Worm (Caenorhabditis elegans) whole organism, L4/young adult: ENCODE measurements around the gene C17B7.4.

Experiments used
- W03F9.2 ChIP-seq: fragments of 150-350 bp; optimal IDR thresholded peaks from 2 replicates; lab custom pipeline; 2014; ENCODE audit warnings: missing biosample characterization, missing genetic modification characterization
- dao-5 ChIP-seq: sonication (generic microtip); optimal IDR thresholded peaks from 2 replicates; lab custom pipeline; 2016; ENCODE audit warnings: missing genotype, missing genetic modification characterization, moderate library complexity, missing compliant biosample characterization
- him-1 ChIP-seq: sonication (generic microtip); optimal IDR thresholded peaks from 2 replicates; lab custom pipeline; 2016; ENCODE audit warnings: missing genotype, missing genetic modification reagents, missing genetic modification characterization, missing compliant biosample characterization

The C17B7.4 gene

DNA sequence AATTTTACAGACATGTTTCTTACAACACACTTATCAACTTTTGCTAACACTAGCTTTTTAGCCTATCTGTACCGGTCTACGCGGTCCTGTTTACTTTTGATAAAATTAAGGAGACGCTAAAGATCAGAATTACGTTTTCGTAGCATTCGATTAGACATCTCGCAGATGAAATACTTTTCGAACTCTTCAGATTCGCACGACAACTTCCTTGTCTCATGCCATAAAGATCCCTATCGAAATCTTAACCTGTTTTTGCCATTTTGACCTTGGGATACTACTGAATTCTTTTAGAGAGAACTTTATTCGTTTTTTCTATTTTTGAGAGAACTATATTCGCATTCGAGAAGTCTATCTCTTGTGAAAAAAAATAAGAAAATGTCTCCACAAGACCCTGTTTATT, 5.8 kb upstream of the C17B7.4 start, which contains the start of gene C17B7.5:
Gene C17B7.5, plus strand, starts transcription at position 301 of the 400 bp plus-strand sequence.
- TF ChIP-seq dao-5 (tag; lab: Kevin White, UChicago) = no peak
- TF ChIP-seq W03F9.2 (tag; lab: Kevin White, UChicago) = no peak
- no peak for TF ChIP-seq him-1 (tag; lab: Kevin White, UChicago)

DNA sequence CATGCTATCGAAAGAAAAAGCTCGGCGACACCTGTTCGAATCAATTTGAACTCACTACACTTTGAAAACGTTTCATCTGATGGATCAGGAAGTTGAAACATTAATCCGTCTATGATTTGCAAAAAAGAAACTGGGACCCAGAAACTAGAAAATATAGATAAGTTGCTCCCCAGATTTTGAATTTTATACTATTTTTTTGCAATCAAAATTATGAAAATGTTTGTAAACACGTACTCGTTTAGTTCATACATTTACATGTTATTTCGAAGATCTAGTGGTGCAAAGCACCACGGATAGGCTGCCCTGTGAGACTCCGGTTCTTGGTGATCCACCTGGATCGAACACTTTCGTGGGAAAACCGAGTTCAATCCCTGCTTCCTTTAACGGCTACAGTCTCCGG, 2.8 kb downstream of the C17B7.4 start, which contains the start of gene C17B7.10:
Gene C17B7.10, minus strand, starts transcription at position 101 of the 400 bp plus-strand sequence.
- no peak for TF ChIP-seq dao-5 (tag; lab: Kevin White, UChicago)

DNA sequence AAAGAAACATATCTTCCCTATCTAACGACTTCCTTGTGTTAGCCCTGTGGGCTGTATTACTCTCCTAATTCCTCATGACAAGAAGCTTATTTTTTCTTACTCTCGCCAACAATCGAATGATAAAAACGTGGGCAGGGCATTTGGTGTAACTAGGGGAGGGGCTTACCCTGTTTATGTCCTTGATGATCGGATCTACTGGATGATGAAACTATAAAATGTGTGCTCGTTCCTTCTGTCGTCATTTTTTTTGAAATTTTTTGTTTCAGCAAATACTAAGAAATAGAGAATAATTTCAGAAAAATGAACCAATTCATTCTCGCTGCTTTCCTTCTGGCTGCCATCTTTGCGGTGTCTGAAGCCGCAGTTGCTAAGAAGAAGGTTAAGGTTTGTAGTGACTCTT, 3.4 kb downstream of the C17B7.4 start, which contains the start of gene C17B7.3:
Gene C17B7.3, plus strand, starts transcription at position 301 of the 400 bp plus-strand sequence.
- no peak for TF ChIP-seq him-1 (tag; lab: Kevin White, UChicago)
- TF ChIP-seq W03F9.2 (tag; lab: Kevin White, UChicago) = no peak
- TF ChIP-seq dao-5 (tag; lab: Kevin White, UChicago) = no peak

- TF ChIP-seq dao-5 (tag; lab: Kevin White, UChicago) (no peak), W03F9.2 (tag; lab: Kevin White, UChicago) (no peak), him-1 (tag; lab: Kevin White, UChicago) (no peak)
Measured at ce11 chrV:3344001-3344400, 4.9 kb downstream of the C17B7.4 start.

DNA sequence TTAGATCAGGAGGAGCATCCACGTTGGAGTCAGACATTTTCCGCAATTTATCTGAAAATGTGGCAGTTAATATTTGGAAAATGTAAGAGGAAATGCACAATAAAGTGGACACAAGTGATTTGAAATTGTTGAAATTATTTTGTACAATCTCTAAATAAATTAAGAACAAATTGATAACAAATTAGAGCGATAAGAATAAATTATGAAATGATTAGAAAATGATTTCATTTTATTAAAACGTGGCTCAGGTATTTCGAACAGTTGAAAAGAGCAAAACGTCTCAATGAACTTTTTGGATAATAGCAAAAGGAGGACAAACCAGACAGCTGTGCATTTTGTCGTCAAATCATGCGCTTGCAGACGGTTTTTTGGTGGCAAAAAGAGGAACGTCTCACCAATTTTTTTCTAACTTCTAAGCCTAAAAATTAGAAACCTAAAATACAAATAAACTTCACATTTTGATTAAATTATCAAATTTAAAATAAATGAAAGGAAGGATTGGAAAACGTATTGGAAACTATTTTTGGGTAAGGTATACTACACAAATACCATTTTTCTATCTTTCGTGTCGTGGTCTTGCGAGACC, 7.4 kb downstream of the C17B7.4 start, which contains the start of gene fbxa-65:
Gene fbxa-65, minus strand, starts transcription at position 51 of the 586 bp plus-strand sequence.
- no peak for TF ChIP-seq dao-5 (tag; lab: Kevin White, UChicago)
- TF ChIP-seq him-1 (tag; lab: Kevin White, UChicago) = no peak
- no peak for TF ChIP-seq W03F9.2 (tag; lab: Kevin White, UChicago)

DNA sequence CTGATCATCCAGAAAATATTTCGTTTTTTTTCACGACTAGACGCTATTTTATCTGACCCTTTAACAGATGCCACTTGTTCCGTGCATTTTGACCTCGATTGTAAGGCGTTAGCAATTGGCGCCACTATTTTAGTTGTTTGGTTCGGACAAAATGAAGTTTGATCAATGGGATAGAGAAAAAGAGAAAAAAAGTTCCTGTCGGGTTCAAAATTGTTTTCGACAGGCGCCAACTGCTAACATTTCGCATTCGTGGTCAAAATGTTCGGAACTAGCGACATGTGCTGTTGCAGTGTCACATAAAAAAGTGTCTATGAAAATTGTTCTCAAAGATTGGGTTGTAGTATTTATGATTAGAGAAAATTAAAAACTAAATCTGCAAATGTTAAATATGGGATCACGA, 8.4 kb downstream of the C17B7.4 start:
- no peak for TF ChIP-seq dao-5 (tag; lab: Kevin White, UChicago)
- no peak for TF ChIP-seq W03F9.2 (tag; lab: Kevin White, UChicago)
- no peak for TF ChIP-seq him-1 (tag; lab: Kevin White, UChicago)

DNA sequence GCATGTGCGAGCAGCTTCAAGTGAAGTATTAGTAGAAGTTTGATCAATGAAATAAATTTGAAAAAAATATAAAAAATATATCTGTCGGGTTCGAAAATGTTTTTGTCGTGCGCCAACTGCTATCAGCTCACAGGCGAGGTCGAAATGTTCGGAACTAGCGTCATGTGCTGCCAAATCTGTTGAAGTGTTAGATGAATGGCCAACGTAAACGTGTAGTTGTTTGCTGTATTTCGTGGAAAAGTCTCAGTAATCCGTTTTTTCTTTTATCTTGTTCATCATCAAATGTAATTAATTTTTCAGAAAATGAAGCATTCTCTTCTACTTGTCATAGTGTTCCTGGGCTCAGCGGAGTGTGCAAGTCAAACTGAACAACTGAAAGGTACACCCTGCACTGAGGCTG, 10.8 kb downstream of the C17B7.4 start, which contains the start of gene C17B7.15:
Gene C17B7.15, plus strand, starts transcription at position 301 of the 400 bp plus-strand sequence.
- no peak for TF ChIP-seq W03F9.2 (tag; lab: Kevin White, UChicago)

DNA sequence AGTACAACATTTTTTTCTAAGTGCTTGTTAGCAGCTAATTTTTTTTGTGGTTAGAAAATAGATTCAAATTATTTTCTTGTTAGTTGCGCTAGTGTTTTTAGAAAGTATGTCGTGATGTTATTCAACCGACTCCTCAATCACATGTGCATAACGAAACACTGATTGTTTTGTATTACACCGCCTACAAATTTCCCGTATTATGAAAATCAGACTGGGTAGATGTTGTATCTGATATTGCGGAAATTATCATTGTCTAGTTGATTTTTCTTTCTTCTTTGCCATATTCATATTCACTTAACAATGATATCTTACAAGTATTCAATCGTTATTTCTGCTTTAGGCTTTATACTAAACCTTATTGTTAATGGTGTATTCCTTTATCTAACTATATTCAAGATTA, 12.2 kb downstream of the C17B7.4 start, which contains the start of gene str-63:
Gene str-63, plus strand, starts transcription at position 301 of the 400 bp plus-strand sequence.
- no peak for TF ChIP-seq him-1 (tag; lab: Kevin White, UChicago)
- TF ChIP-seq dao-5 (tag; lab: Kevin White, UChicago) = no peak

- TF ChIP-seq him-1 (tag; lab: Kevin White, UChicago) (no peak), W03F9.2 (tag; lab: Kevin White, UChicago) (no peak), dao-5 (tag; lab: Kevin White, UChicago) (no peak)
Measured at ce11 chrV:3352925-3353324, 13.8 kb downstream of the C17B7.4 start, which contains the start of gene C17B7.12. C17B7.12 (plus strand) TSS chrV:3353225.

- TF ChIP-seq him-1 (tag; lab: Kevin White, UChicago) (no peak), dao-5 (tag; lab: Kevin White, UChicago) (no peak), W03F9.2 (tag; lab: Kevin White, UChicago) (no peak)
Measured at ce11 chrV:3355544-3355943, 16.4 kb downstream of the C17B7.4 start.

DNA sequence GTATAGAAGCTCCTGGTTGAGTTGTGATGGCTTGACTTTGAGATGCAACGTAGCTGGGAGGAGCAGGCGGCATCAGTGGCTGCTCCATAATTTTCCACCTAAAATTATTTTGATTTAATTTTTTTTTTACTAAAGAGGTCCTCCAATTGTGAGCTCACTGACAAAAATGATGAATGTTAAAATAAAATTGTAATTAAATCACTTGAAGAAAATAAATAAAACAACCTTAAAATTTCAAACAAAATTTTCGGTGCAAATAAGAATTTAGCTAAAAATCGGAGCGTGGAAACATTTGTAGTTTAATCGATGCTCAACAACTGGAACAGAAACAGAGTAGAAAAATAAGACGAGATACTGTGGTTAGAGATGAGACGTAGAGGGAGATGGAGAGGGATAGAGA, 18.0 kb downstream of the C17B7.4 start, which contains the start of gene scrm-3:
Gene scrm-3, minus strand, starts transcription at position 101 of the 400 bp plus-strand sequence.
- TF ChIP-seq him-1 (tag; lab: Kevin White, UChicago) = no peak
- no peak for TF ChIP-seq dao-5 (tag; lab: Kevin White, UChicago)
- no peak for TF ChIP-seq W03F9.2 (tag; lab: Kevin White, UChicago)

- TF ChIP-seq W03F9.2 (tag; lab: Kevin White, UChicago) (no peak), him-1 (tag; lab: Kevin White, UChicago) (no peak), dao-5 (tag; lab: Kevin White, UChicago) (no peak)
Measured at ce11 chrV:3358267-3358666, 19.2 kb downstream of the C17B7.4 start, which contains the start of gene C04E12.5. C04E12.5 (plus strand) TSS chrV:3358567.

- TF ChIP-seq dao-5 (tag; lab: Kevin White, UChicago) (no peak), W03F9.2 (tag; lab: Kevin White, UChicago) (no peak), him-1 (tag; lab: Kevin White, UChicago) (no peak)
Measured at ce11 chrV:3361633-3362032, 22.5 kb downstream of the C17B7.4 start.

DNA sequence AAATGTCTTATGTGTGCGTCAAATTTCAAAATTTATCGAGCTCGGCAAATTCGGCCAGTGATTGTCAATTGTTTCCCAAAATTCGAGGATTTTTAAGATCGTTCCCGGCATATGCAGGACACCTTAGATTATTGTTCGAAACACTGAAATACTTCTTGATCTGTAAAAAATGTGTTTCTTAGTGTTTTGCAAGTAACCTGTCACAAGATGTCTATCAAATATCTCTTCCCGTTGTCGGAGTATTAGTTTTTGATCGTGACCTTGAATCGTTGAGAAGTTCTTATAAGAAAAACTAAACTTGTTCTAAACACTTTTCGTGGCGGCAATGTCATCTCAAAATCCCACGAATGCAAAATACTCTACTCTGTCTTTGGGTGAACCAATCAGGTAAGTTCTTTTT, 23.4 kb downstream of the C17B7.4 start, which contains the start of gene C04E12.4:
Gene C04E12.4, plus strand, starts transcription at position 301 of the 400 bp plus-strand sequence.
- TF ChIP-seq him-1 (tag; lab: Kevin White, UChicago) = no peak
- TF ChIP-seq W03F9.2 (tag; lab: Kevin White, UChicago) = no peak
- no peak for TF ChIP-seq dao-5 (tag; lab: Kevin White, UChicago)
